Worm (Caenorhabditis elegans) whole organism, L1 larva: ENCODE measurements around the gene ZK177.11.
A peak's percentile ranks its signal among the peaks of the same experiment; 100 is the strongest.
"Not testable (repeated sequence)": the region's sequence is repeated elsewhere in the genome, so short reads cannot be mapped to it uniquely, and the experiment has no call there.

Experiments
- C04F5.9 ChIP-seq: sonication (generic microtip); optimal IDR thresholded peaks from 2 replicates; lab custom pipeline; 2016; ENCODE audit warnings: missing genetic modification characterization, missing compliant biosample characterization
- C16A3.4 ChIP-seq: fragments of 150-350 bp; optimal IDR thresholded peaks from 2 replicates; lab custom pipeline; 2014; ENCODE audit warnings: missing biosample characterization, missing genetic modification characterization
- Y116A8C.19 ChIP-seq: sonication (generic microtip); optimal IDR thresholded peaks from 2 replicates; lab custom pipeline; 2016; ENCODE audit warnings: missing compliant biosample characterization, missing genetic modification characterization, borderline replicate concordance
- alr-1 ChIP-seq: fragments of 200-800 bp; sonication (Bioruptor generic); optimal IDR thresholded peaks from 2 replicates; lab custom pipeline; 2018; ENCODE audit warnings: borderline replicate concordance, mild to moderate bottlenecking, missing genetic modification characterization, missing compliant biosample characterization
- aly-2 ChIP-seq: fragments of 150-350 bp; optimal IDR thresholded peaks from 2 replicates; lab custom pipeline; 2014; ENCODE audit warnings: missing biosample characterization, missing genetic modification characterization
- ama-1 ChIP-seq: fragments of 150-350 bp; optimal IDR thresholded peaks from 2 replicates; lab custom pipeline; 2014
- ceh-82 ChIP-seq, 3 experiments: fragments of 150-350 bp in 1 of 3; sonication (generic microtip) in 2 of 3; optimal IDR thresholded peaks; 2 replicates each; lab custom pipeline; 2014 to 2017; ENCODE audit warnings: missing biosample characterization in 3 of 3, missing genetic modification characterization in 3 of 3
- ceh-88 ChIP-seq: fragments of 200-800 bp; sonication (Bioruptor generic); IDR thresholded peaks from 2 replicates; pipeline ENCODE4 v1.3.6; 2022; ENCODE audit warnings: missing genetic modification characterization, missing compliant biosample characterization
- ceh-90 ChIP-seq: sonication (generic microtip); optimal IDR thresholded peaks from 2 replicates; lab custom pipeline; 2016; ENCODE audit warnings: missing genetic modification characterization, missing compliant biosample characterization
- ces-1 ChIP-seq: fragments of 150-350 bp; optimal IDR thresholded peaks from 2 replicates; lab custom pipeline; 2014; ENCODE audit warnings: missing biosample characterization, missing genetic modification reagents, missing genetic modification characterization
- dpl-1 ChIP-seq, 3 experiments: fragments of 150-350 bp in 2 of 3; sonication (generic microtip) in 1 of 3; optimal IDR thresholded peaks; 2 replicates each; lab custom pipeline; 2014 to 2017; ENCODE audit warnings: missing biosample characterization in 3 of 3, missing genetic modification characterization in 3 of 3, missing genetic modification reagents in 3 of 3
- efl-1 ChIP-seq, 4 experiments: fragments of 150-350 bp; optimal IDR thresholded peaks in 3 of 4; peaks in 1 of 4; 1 replicate in 1 of 4; 2 replicates in 3 of 4; lab custom pipeline; 2014; ENCODE audit warnings: missing biosample characterization in 2 of 4, missing genetic modification characterization in 2 of 4, missing genetic modification reagents in 2 of 4
- efl-3 ChIP-seq: fragments of 200-800 bp; sonication (Bioruptor generic); optimal IDR thresholded peaks from 2 replicates; lab custom pipeline; 2018; ENCODE audit warnings: mild to moderate bottlenecking, missing genetic modification characterization, missing compliant biosample characterization
- egl-13 ChIP-seq: sonication (generic microtip); optimal IDR thresholded peaks from 2 replicates; lab custom pipeline; 2016; ENCODE audit warnings: missing genotype, missing genetic modification reagents, missing genetic modification characterization, missing compliant biosample characterization
- elt-3 ChIP-seq, 6 experiments: fragments of 150-350 bp in 1 of 6; sonication (generic microtip); optimal IDR thresholded peaks; 2 replicates each; lab custom pipeline; 2017 to 2018; ENCODE audit warnings: missing biosample characterization in 6 of 6, missing genetic modification characterization in 6 of 6, inconsistent platforms in 1 of 6
- fkh-10 ChIP-seq: sonication (generic microtip); optimal IDR thresholded peaks from 2 replicates; lab custom pipeline; 2017; ENCODE audit warnings: missing biosample characterization, missing genetic modification reagents, missing genetic modification characterization
- fkh-4 ChIP-seq: sonication (generic microtip); optimal IDR thresholded peaks from 2 replicates; lab custom pipeline; 2016; ENCODE audit warnings: missing compliant biosample characterization, missing genetic modification characterization, borderline replicate concordance
- fkh-8 ChIP-seq: sonication (generic microtip); optimal IDR thresholded peaks from 2 replicates; lab custom pipeline; 2016; ENCODE audit warnings: mild to moderate bottlenecking, missing genetic modification characterization, missing compliant biosample characterization
- fos-1 ChIP-seq: fragments of 150-350 bp; optimal IDR thresholded peaks from 2 replicates; lab custom pipeline; 2014; ENCODE audit warnings: missing biosample characterization, missing genetic modification characterization
- hlh-4 ChIP-seq: sonication (generic microtip); optimal IDR thresholded peaks from 2 replicates; lab custom pipeline; 2016; ENCODE audit warnings: mild to moderate bottlenecking, missing genetic modification characterization, missing compliant biosample characterization
- isw-1 ChIP-seq: fragments of 200-800 bp; sonication (Bioruptor generic); IDR thresholded peaks from 2 replicates; pipeline ENCODE4 v1.3.6; 2022; ENCODE audit warnings: missing genetic modification characterization, missing compliant biosample characterization
- lin-13 ChIP-seq: fragments of 150-350 bp; optimal IDR thresholded peaks from 2 replicates; lab custom pipeline; 2014; ENCODE audit warnings: missing biosample characterization, missing genetic modification reagents, missing genetic modification characterization
- lin-14 ChIP-seq: fragments of 200-800 bp; sonication (Bioruptor generic); optimal IDR thresholded peaks from 2 replicates; lab custom pipeline; 2018; ENCODE audit warnings: mild to moderate bottlenecking, missing genetic modification characterization, moderate library complexity, missing compliant biosample characterization
- lin-15B ChIP-seq: fragments of 150-350 bp; sonication (generic microtip); optimal IDR thresholded peaks from 3 replicates; lab custom pipeline; 2014; ENCODE audit warnings: missing biosample characterization, missing genetic modification characterization
- lin-35 ChIP-seq, 2 experiments: fragments of 150-350 bp; optimal IDR thresholded peaks; 2 replicates each; lab custom pipeline; 2014; ENCODE audit warnings: missing biosample characterization in 2 of 2, missing genetic modification characterization in 2 of 2, missing genetic modification reagents in 2 of 2
- mdl-1 ChIP-seq, 2 experiments: fragments of 150-350 bp; optimal IDR thresholded peaks; 2 replicates each; lab custom pipeline; 2014 to 2017; ENCODE audit warnings: missing biosample characterization in 2 of 2, missing genetic modification characterization in 2 of 2, inconsistent platforms in 1 of 2
- mef-2 ChIP-seq: fragments of 150-350 bp; optimal IDR thresholded peaks from 2 replicates; lab custom pipeline; 2014; ENCODE audit warnings: missing biosample characterization, missing genetic modification characterization
- nhr-11 ChIP-seq: fragments of 150-350 bp; optimal IDR thresholded peaks from 2 replicates; lab custom pipeline; 2014; ENCODE audit warnings: missing biosample characterization, missing genetic modification characterization
- nhr-12 ChIP-seq: sonication (generic microtip); optimal IDR thresholded peaks from 2 replicates; lab custom pipeline; 2017; ENCODE audit warnings: missing biosample characterization, missing genetic modification characterization
- nhr-20 ChIP-seq: sonication (generic microtip); optimal IDR thresholded peaks from 2 replicates; lab custom pipeline; 2016; ENCODE audit warnings: mild to moderate bottlenecking, missing genetic modification characterization, missing compliant biosample characterization
- nhr-237 ChIP-seq: fragments of 150-350 bp; optimal IDR thresholded peaks from 2 replicates; lab custom pipeline; 2014; ENCODE audit warnings: missing biosample characterization, missing genetic modification characterization
- nhr-28 ChIP-seq: fragments of 150-350 bp; optimal IDR thresholded peaks from 2 replicates; lab custom pipeline; 2014; ENCODE audit warnings: missing biosample characterization, missing genetic modification characterization
- nhr-47 ChIP-seq: sonication (generic microtip); optimal IDR thresholded peaks from 2 replicates; lab custom pipeline; 2016; ENCODE audit warnings: mild to moderate bottlenecking, missing genetic modification characterization, moderate library complexity, missing compliant biosample characterization
- nhr-71 ChIP-seq: sonication (generic microtip); optimal IDR thresholded peaks from 2 replicates; lab custom pipeline; 2016; ENCODE audit warnings: mild to moderate bottlenecking, missing genetic modification characterization, moderate library complexity, missing compliant biosample characterization
- nhr-76 ChIP-seq: sonication (generic microtip); optimal IDR thresholded peaks from 2 replicates; lab custom pipeline; 2017; ENCODE audit warnings: missing biosample characterization, missing genetic modification characterization
- nhr-84 ChIP-seq: sonication (generic microtip); optimal IDR thresholded peaks from 2 replicates; lab custom pipeline; 2017; ENCODE audit warnings: missing biosample characterization, missing genetic modification characterization
- nhr-85 ChIP-seq: sonication (generic microtip); peaks from one replicate; lab custom pipeline; 2016; ENCODE audit warnings: missing genetic modification characterization, inconsistent platforms, missing compliant biosample characterization
- pag-3 ChIP-seq: sonication (generic microtip); optimal IDR thresholded peaks from 2 replicates; lab custom pipeline; 2017; ENCODE audit warnings: missing genetic modification characterization, mild to moderate bottlenecking, missing compliant biosample characterization, antibody characterized with exemption, borderline replicate concordance; ENCODE audit not compliant: insufficient read depth
- pax-3 ChIP-seq: fragments of 200-800 bp; sonication (Bioruptor generic); optimal IDR thresholded peaks from 2 replicates; lab custom pipeline; 2018; ENCODE audit warnings: mild to moderate bottlenecking, missing genetic modification characterization, moderate library complexity, missing compliant biosample characterization
- pqm-1 ChIP-seq: sonication (generic microtip); optimal IDR thresholded peaks from 3 replicates; lab custom pipeline; 2017; ENCODE audit warnings: missing biosample characterization, missing genetic modification characterization
- rnt-1 ChIP-seq: sonication (generic microtip); optimal IDR thresholded peaks from 2 replicates; lab custom pipeline; 2016; ENCODE audit warnings: mild to moderate bottlenecking, missing genetic modification characterization, moderate library complexity, missing compliant biosample characterization
- snpc-4 ChIP-seq: fragments of 150-350 bp; optimal IDR thresholded peaks from 2 replicates; lab custom pipeline; 2014; ENCODE audit warnings: missing biosample characterization, missing genetic modification characterization
- unc-30 ChIP-seq: sonication (generic microtip); optimal IDR thresholded peaks from 2 replicates; lab custom pipeline; 2017; ENCODE audit warnings: missing biosample characterization, missing genetic modification characterization
- unc-86 ChIP-seq: sonication (generic microtip); optimal IDR thresholded peaks from 2 replicates; lab custom pipeline; 2016; ENCODE audit warnings: missing genetic modification characterization, missing compliant biosample characterization
- xbp-1 ChIP-seq: sonication (generic microtip); optimal IDR thresholded peaks from 2 replicates; lab custom pipeline; 2016; ENCODE audit warnings: missing genetic modification characterization, missing compliant biosample characterization
- zip-4 ChIP-seq: fragments of 200-800 bp; sonication (Bioruptor generic); optimal IDR thresholded peaks from 2 replicates; lab custom pipeline; 2018; ENCODE audit warnings: mild to moderate bottlenecking, missing genetic modification characterization, moderate library complexity, missing compliant biosample characterization
- ztf-4 ChIP-seq: fragments of 150-350 bp; optimal IDR thresholded peaks from 2 replicates; lab custom pipeline; 2014; ENCODE audit warnings: missing biosample characterization, missing genetic modification characterization

Gene ZK177.11

DNA sequence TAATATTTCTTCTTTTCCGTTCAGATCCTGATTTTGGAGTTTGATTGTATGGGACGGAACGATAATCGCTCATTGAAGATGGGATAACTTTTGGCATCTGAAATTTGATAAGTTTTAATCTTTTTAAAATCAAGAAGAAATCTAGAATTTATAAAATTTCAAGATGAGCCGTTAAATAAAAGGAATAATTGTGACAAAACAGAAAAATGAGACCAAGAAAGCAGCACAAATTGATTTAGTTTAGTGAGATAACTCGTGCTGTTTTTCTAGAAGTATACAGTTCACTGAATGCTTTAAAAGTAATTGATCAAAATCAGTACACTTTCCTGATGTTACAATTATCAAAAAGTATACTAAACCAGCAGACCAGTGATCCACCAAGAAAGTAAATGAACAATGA lies 17.4 kb downstream of the ZK177.11 start, which contains the start of gene hlh-27:
TSS of gene hlh-27 (minus strand) at position 101 of the 400 bp plus-strand sequence.
- TF ChIP-seq ces-1; pqm-1 (tag; lab: Kevin White, UChicago); dpl-1 (GFP tag; optimal IDR thresholded peaks at IDR 0.05; lab: Kevin White, UChicago): not testable (repeated sequence)

DNA sequence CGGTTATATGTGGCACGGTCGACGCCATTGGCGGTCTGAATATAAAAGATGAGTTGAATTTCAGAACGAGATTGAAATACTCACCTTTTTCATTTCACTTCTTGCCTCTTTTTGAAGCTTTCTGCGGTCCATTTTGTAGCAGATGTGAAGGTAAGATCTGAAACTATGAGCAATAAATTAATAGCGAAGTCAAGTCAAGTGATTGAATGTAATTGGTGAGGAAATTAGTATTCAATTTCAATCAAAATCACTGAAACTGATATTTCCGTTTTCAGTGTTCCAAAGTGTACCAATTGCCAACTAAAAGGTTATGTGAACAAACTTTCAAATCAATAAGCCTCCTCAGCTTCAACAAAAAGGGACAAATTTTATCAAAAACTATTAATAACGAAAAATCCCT lies 18.9 kb downstream of the ZK177.11 start, which contains the start of gene C17C3.24:
TSS of gene C17C3.24 (minus strand) at position 101 of the 400 bp plus-strand sequence.
- TF ChIP-seq hlh-4 (tag; lab: Kevin White, UChicago): no peak
- no peak for TF ChIP-seq ama-1 (lab: Kevin White, UChicago)
- no peak for TF ChIP-seq xbp-1 (tag; lab: Kevin White, UChicago)
- TF ChIP-seq Y116A8C.19 (tag; lab: Kevin White, UChicago): no peak
- TF ChIP-seq fkh-4: no peak
- TF ChIP-seq ceh-90 (tag; lab: Kevin White, UChicago): no peak
- no peak for TF ChIP-seq egl-13 (tag; lab: Kevin White, UChicago)
- TF ChIP-seq ces-1: no peak
- no peak for TF ChIP-seq nhr-20 (tag; lab: Kevin White, UChicago)
- TF ChIP-seq ceh-88: no peak
- TF ChIP-seq aly-2 (tag; lab: Kevin White, UChicago): no peak
- TF ChIP-seq nhr-12: no peak
- TF ChIP-seq pag-3: no peak
- no peak for TF ChIP-seq C04F5.9 (tag; lab: Kevin White, UChicago)
- TF ChIP-seq elt-3 (tag; optimal IDR thresholded peaks at IDR 0.05; lab: Kevin White, UChicago): no peak
- TF ChIP-seq nhr-84: no peak

DNA sequence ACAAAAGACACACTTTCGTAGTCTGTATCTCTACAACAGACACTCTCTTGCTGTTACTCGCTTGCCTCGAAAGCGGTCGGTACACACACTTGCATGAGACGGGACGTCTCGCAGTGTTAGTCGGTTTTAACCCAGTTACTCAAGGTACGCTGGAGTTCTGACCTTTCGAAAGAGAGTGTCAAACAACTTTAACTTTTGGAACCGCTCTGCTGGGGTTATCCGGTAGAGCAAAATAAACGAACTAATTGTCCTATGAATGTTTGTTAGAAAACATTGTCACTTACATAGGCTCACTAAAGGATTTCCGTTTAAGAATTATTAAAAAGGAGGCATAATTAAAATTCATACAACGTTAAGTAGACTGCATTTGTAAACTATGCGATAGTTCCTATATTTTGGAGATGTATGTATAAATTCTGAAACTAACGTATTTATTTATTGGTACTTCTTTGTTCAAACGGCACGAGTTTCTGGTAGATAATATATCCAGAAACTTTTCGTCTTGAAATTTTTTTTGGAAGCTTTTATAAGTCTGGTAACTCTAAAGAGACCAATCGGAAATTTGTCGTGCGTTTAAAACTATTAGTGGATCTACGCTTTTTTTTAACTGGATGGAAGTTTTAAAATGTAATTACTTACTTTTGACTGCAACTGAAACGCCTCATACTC lies 20.9 kb downstream of the ZK177.11 start:
- peak; percentile 92 for TF ChIP-seq ces-1
- peak; percentile 91 for TF ChIP-seq nhr-237 (tag; lab: Kevin White, UChicago)
- peak; percentile 93 for TF ChIP-seq mef-2 (tag; lab: Kevin White, UChicago)
- TF ChIP-seq mdl-1 (tag; optimal IDR thresholded peaks at IDR 0.05; lab: Kevin White, UChicago): peak; percentile 38 to 93
- TF ChIP-seq nhr-84: peak; percentile 78
- TF ChIP-seq nhr-11 (tag; lab: Kevin White, UChicago): peak; percentile 96
- peak; percentile 98 for TF ChIP-seq pax-3 (tag; lab: Kevin White, UChicago)
- TF ChIP-seq hlh-4 (tag; lab: Kevin White, UChicago): peak; percentile 49
- TF ChIP-seq efl-3 (GFP tag; lab: Kevin White, UChicago): peak; percentile 83
- TF ChIP-seq ceh-82 (tag; optimal IDR thresholded peaks at IDR 0.05; lab: Kevin White, UChicago): peak; percentile 96 to 97 (median 97)
- TF ChIP-seq nhr-28 (tag; lab: Kevin White, UChicago): peak; percentile 69
- peak; percentile 91 for TF ChIP-seq pqm-1 (tag; lab: Kevin White, UChicago)
- TF ChIP-seq rnt-1 (tag; lab: Kevin White, UChicago): peak; percentile 98
- peak; percentile 98 for TF ChIP-seq nhr-76 (tag; lab: Kevin White, UChicago)
- peak; percentile 98 for TF ChIP-seq xbp-1 (tag; lab: Kevin White, UChicago)
- peak; percentile 99 for TF ChIP-seq ztf-4 (tag; lab: Kevin White, UChicago)
- TF ChIP-seq fkh-8 (tag; lab: Kevin White, UChicago): peak; percentile 98
- TF ChIP-seq nhr-85 (tag; lab: Kevin White, UChicago): peak; percentile 99
- peak; percentile 68 for TF ChIP-seq nhr-12
- TF ChIP-seq efl-1 (optimal IDR thresholded peaks at IDR 0.05; lab: Kevin White, UChicago): peak; percentile 92 to 93
- TF ChIP-seq efl-1 (GFP tag; optimal IDR thresholded peaks at IDR 0.05 in 1 of 2; lab: Kevin White, UChicago): peak; percentile 80 to 98
- no peak for TF ChIP-seq alr-1 (tag; lab: Kevin White, UChicago)
- peak; percentile 95 for TF ChIP-seq zip-4 (GFP tag; lab: Kevin White, UChicago)
- peak; percentile 99 for TF ChIP-seq fkh-10 (GFP tag; lab: Kevin White, UChicago)
- TF ChIP-seq unc-86 (tag; lab: Kevin White, UChicago): peak; percentile 98
- TF ChIP-seq snpc-4: peak; percentile 100
- peak; percentile 60 for TF ChIP-seq lin-15B (tag; lab: Kevin White, UChicago)
- peak; percentile 68 for TF ChIP-seq unc-30 (tag; lab: Kevin White, UChicago)
- peak; percentile 99 for TF ChIP-seq lin-14
- peak; percentile 96 for TF ChIP-seq lin-13 (GFP tag; lab: Kevin White, UChicago)
- peak; percentile 98 for TF ChIP-seq isw-1 (GFP tag; lab: Robert Waterston, UW)
- TF ChIP-seq nhr-47 (tag; lab: Kevin White, UChicago): peak; percentile 100
- peak; percentile 86 to 94 for TF ChIP-seq lin-35 (GFP tag; optimal IDR thresholded peaks at IDR 0.05; lab: Kevin White, UChicago)
- TF ChIP-seq fos-1 (tag; lab: Kevin White, UChicago): peak; percentile 97
- peak; percentile 99 for TF ChIP-seq C16A3.4 (tag; lab: Kevin White, UChicago)
- peak; percentile 100 for TF ChIP-seq nhr-71
- peak; percentile 95 for TF ChIP-seq C04F5.9 (tag; lab: Kevin White, UChicago)
